Fruit fly (Drosophila melanogaster) whole organism, wandering third instar larva: ENCODE data around the gene Hecw.
A peak's percentile ranks its signal among the peaks of the same experiment; 100 is the strongest.

Experiments
- Abd-B ChIP-seq: fragments of >200 bp; optimal IDR thresholded peaks from 2 replicates; lab custom pipeline; 2017; ENCODE audit warnings: missing biosample characterization, missing genetic modification characterization
- CrebA ChIP-seq: fragments of 200-800 bp; sonication (Bioruptor generic); optimal IDR thresholded peaks from 2 replicates; lab custom pipeline; 2016; ENCODE audit warnings: missing biosample characterization, mild to moderate bottlenecking, missing genetic modification characterization, borderline replicate concordance
- Dif ChIP-seq: fragments of 200-275, 200-300 bp; sonication (Bioruptor generic); optimal IDR thresholded peaks from 2 replicates; lab custom pipeline; 2018; ENCODE audit warnings: missing biosample characterization, missing genetic modification characterization; ENCODE audit not compliant: partially characterized antibody
- GATAd ChIP-seq: sonication (Bioruptor generic); optimal IDR thresholded peaks from 2 replicates; lab custom pipeline; 2016; ENCODE audit warnings: missing biosample characterization, missing genetic modification characterization
- Hr78 ChIP-seq: fragments of >200 bp; optimal IDR thresholded peaks from 2 replicates; lab custom pipeline; 2017; ENCODE audit warnings: missing biosample characterization, missing genetic modification characterization
- Myc ChIP-seq: fragments of >200 bp; optimal IDR thresholded peaks from 2 replicates; lab custom pipeline; 2017
- ey ChIP-seq: fragments of 200-800 bp; sonication (Bioruptor generic); optimal IDR thresholded peaks from 2 replicates; lab custom pipeline; 2016; ENCODE audit warnings: missing biosample characterization, missing genetic modification characterization
- foxo ChIP-seq, 2 experiments: fragments of 200-800 bp; sonication (Bioruptor generic); optimal IDR thresholded peaks; 2 replicates in 1 of 2; 3 replicates in 1 of 2; lab custom pipeline; 2016 to 2017; ENCODE audit warnings: missing biosample characterization in 2 of 2, missing genetic modification characterization in 2 of 2
- fru ChIP-seq: fragments of 200-800 bp; sonication (Bioruptor generic); optimal IDR thresholded peaks from 3 replicates; lab custom pipeline; 2016; ENCODE audit warnings: missing biosample characterization, mild to moderate bottlenecking, missing genetic modification characterization
- jim ChIP-seq: fragments of 175-275, 200-325 bp; sonication (Bioruptor generic); optimal IDR thresholded peaks from 2 replicates; lab custom pipeline; 2016; ENCODE audit warnings: missing biosample characterization, mild to moderate bottlenecking, missing genetic modification characterization
- psq ChIP-seq: fragments of 200-800 bp; sonication (Bioruptor generic); optimal IDR thresholded peaks from 3 replicates; lab custom pipeline; 2017; ENCODE audit warnings: missing biosample characterization, mild to moderate bottlenecking, missing genetic modification characterization, moderate library complexity
- tai ChIP-seq: sonication (Bioruptor generic); optimal IDR thresholded peaks from 2 replicates; lab custom pipeline; 2016; ENCODE audit warnings: missing biosample characterization, missing genetic modification characterization
- usp ChIP-seq: fragments of >200 bp; optimal IDR thresholded peaks from 2 replicates; lab custom pipeline; 2017; ENCODE audit warnings: missing biosample characterization, missing genetic modification characterization

dm6 chrX:9655989-9656713 lies 47.4 kb downstream of the Hecw start:
- TF ChIP-seq tai (GFP tag; lab: Kevin White, UChicago) (no peak), Dif (GFP tag; lab: Kevin White, UChicago) (no peak), psq (peak; percentile 35), ey (peak; percentile 50), jim (GFP tag; lab: Kevin White, UChicago) (no peak), Abd-B (GFP tag; lab: Kevin White, UChicago) (no peak), CrebA (GFP tag; lab: Kevin White, UChicago) (no peak), Myc (lab: Kevin White, UChicago) (no peak), foxo (GFP tag; optimal IDR thresholded peaks at IDR 0.05; lab: Kevin White, UChicago) (peak in 1 of 2 experiments; percentile 69), usp (GFP tag; lab: Kevin White, UChicago) (no peak), fru (GFP tag; lab: Kevin White, UChicago) (peak; percentile 37), Hr78 (no peak), GATAd (no peak)
